Worm (Caenorhabditis elegans) whole organism, young adult: ENCODE data around the gene Y38C1AA.12.

ENCODE experiments used
- egl-18 ChIP-seq: fragments of 200-800 bp; sonication (Bioruptor generic); IDR thresholded peaks from 2 replicates; pipeline ENCODE4 v1.3.6; 2022; ENCODE audit warnings: missing genetic modification reagents, missing genetic modification characterization, missing compliant biosample characterization
- lin-35 ChIP-seq, 3 experiments: fragments of 150-350 bp in 2 of 3; sonication (generic microtip) in 1 of 3; optimal IDR thresholded peaks; 2 replicates each; lab custom pipeline; 2014 to 2018; ENCODE audit warnings: missing biosample characterization in 3 of 3, missing genetic modification characterization in 3 of 3, missing genetic modification reagents in 3 of 3

ce11 chrIV:172990-173389 lies 19.1 kb upstream of the Y38C1AA.12 start:
- TF ChIP-seq egl-18 (no peak), lin-35 (GFP tag; optimal IDR thresholded peaks at IDR 0.05; lab: Kevin White, UChicago) (no peak)
